Worm (Caenorhabditis elegans): Measurements from ENCODE around the gene T05A12.4.

Gene T05A12.4

ce11 chrIV:6887601-6888099 is at the start of gene T05A12.4, which contains the start of gene T05A12.3:
T05A12.4 (plus strand) TSS chrIV:6887948.
T05A12.3 (minus strand) TSS chrIV:6887651.
- TF ChIP-seq sea-2 (GFP tag; optimal IDR thresholded peaks at IDR 0.05), result no peak
- peak; percentile 63 for TF ChIP-seq snpc-4 (tag; optimal IDR thresholded peaks at IDR 0.05)
- TF ChIP-seq nhr-76 (tag; optimal IDR thresholded peaks at IDR 0.05), result no peak
- TF ChIP-seq nhr-77 (tag; optimal IDR thresholded peaks at IDR 0.05), result no peak
- no peak for TF ChIP-seq daf-12 (tag; optimal IDR thresholded peaks at IDR 0.05)
- no peak for TF ChIP-seq lsy-12 (tag; optimal IDR thresholded peaks at IDR 0.05)
- TF ChIP-seq fkh-10 (GFP tag; optimal IDR thresholded peaks at IDR 0.05), result no peak
- peak; percentile 10 for TF ChIP-seq ceh-28 (tag; optimal IDR thresholded peaks at IDR 0.05)
- TF ChIP-seq eor-1 (tag; optimal IDR thresholded peaks at IDR 0.05), result no peak
- no peak for TF ChIP-seq ceh-9 (tag; optimal IDR thresholded peaks at IDR 0.05)
- peak; percentile 44 for TF ChIP-seq R02D3.7 (tag; optimal IDR thresholded peaks at IDR 0.05)
- no peak for TF ChIP-seq mml-1 (tag; optimal IDR thresholded peaks at IDR 0.05)
- TF ChIP-seq ztf-4 (tag; optimal IDR thresholded peaks at IDR 0.05), result no peak
- no peak for TF ChIP-seq nhr-67 (tag; optimal IDR thresholded peaks at IDR 0.05)
- TF ChIP-seq mdl-1 (tag; optimal IDR thresholded peaks at IDR 0.05), result no peak
- no peak for TF ChIP-seq jun-1 (tag; optimal IDR thresholded peaks at IDR 0.05)
- TF ChIP-seq elt-2 (tag; optimal IDR thresholded peaks at IDR 0.05), result peak; percentile 30
- TF ChIP-seq fkh-2 (tag; optimal IDR thresholded peaks at IDR 0.05), result no peak
- TF ChIP-seq egl-5 (tag; optimal IDR thresholded peaks at IDR 0.05), result peak; percentile 56
- no peak for TF ChIP-seq egl-27 (tag; optimal IDR thresholded peaks at IDR 0.05)
- no peak for TF ChIP-seq zag-1 (tag; optimal IDR thresholded peaks at IDR 0.05)
- TF ChIP-seq elt-3 (tag; optimal IDR thresholded peaks at IDR 0.05), result no peak
- TF ChIP-seq elt-1 (tag; optimal IDR thresholded peaks at IDR 0.05), result no peak
- no peak for TF ChIP-seq aly-2 (tag; optimal IDR thresholded peaks at IDR 0.05)
- peak; percentile 46 for TF ChIP-seq lin-39 (tag; optimal IDR thresholded peaks at IDR 0.05)
- TF ChIP-seq hmg-11 (tag; optimal IDR thresholded peaks at IDR 0.05), result peak; percentile 39
- TF ChIP-seq lin-15B (tag; optimal IDR thresholded peaks at IDR 0.05), result peak; percentile 60
- no peak for TF ChIP-seq ceh-16 (tag; optimal IDR thresholded peaks at IDR 0.05)
- TF ChIP-seq nhr-237 (tag; optimal IDR thresholded peaks at IDR 0.05), result no peak
- no peak for TF ChIP-seq nhr-23 (tag; optimal IDR thresholded peaks at IDR 0.05)
- no peak for TF ChIP-seq tbx-2 (tag; optimal IDR thresholded peaks at IDR 0.05)
- no peak for TF ChIP-seq skn-1 (tag; optimal IDR thresholded peaks at IDR 0.05)
- TF ChIP-seq nhr-43 (tag; optimal IDR thresholded peaks at IDR 0.05; ENCODE audit: poor library complexity, severe bottlenecking), result peak; percentile 25
- TF ChIP-seq ztf-11 (tag; optimal IDR thresholded peaks at IDR 0.05), result no peak
- no peak for TF ChIP-seq ZK546.5 (tag; optimal IDR thresholded peaks at IDR 0.05)
- TF ChIP-seq nhr-11 (tag; optimal IDR thresholded peaks at IDR 0.05), result no peak
- no peak for TF ChIP-seq unc-62 (GFP tag; optimal IDR thresholded peaks at IDR 0.05)
- TF ChIP-seq ceh-82 (tag; optimal IDR thresholded peaks at IDR 0.05), result no peak
- TF ChIP-seq unc-39 (tag; optimal IDR thresholded peaks at IDR 0.05), result no peak
- TF ChIP-seq nhr-25 (tag; optimal IDR thresholded peaks at IDR 0.05), result peak; percentile 65
- TF ChIP-seq nhr-12 (tag; optimal IDR thresholded peaks at IDR 0.05), result no peak
- TF ChIP-seq nfya-1 (tag; optimal IDR thresholded peaks at IDR 0.05; ENCODE audit: insufficient read depth), result peak; percentile 58

ce11 chrIV:6839091-6839522 is 48.6 kb upstream of the T05A12.4 start:
- TF ChIP-seq tbx-2 (tag; optimal IDR thresholded peaks at IDR 0.05), result peak; percentile 53
- no peak for TF ChIP-seq nhr-25 (tag; optimal IDR thresholded peaks at IDR 0.05)
- no peak for TF ChIP-seq egl-5 (tag; optimal IDR thresholded peaks at IDR 0.05)
- TF ChIP-seq fkh-10 (GFP tag; optimal IDR thresholded peaks at IDR 0.05), result peak; percentile 73
- no peak for TF ChIP-seq nhr-43 (tag; optimal IDR thresholded peaks at IDR 0.05; ENCODE audit: poor library complexity, severe bottlenecking)
- peak; percentile 33 for TF ChIP-seq elt-1 (tag; optimal IDR thresholded peaks at IDR 0.05)
- no peak for TF ChIP-seq mml-1 (tag; optimal IDR thresholded peaks at IDR 0.05)
- TF ChIP-seq nhr-237 (tag; optimal IDR thresholded peaks at IDR 0.05), result no peak
- no peak for TF ChIP-seq ceh-16 (tag; optimal IDR thresholded peaks at IDR 0.05)
- TF ChIP-seq skn-1 (tag; optimal IDR thresholded peaks at IDR 0.05), result peak; percentile 74
- peak; percentile 61 for TF ChIP-seq lin-15B (tag; optimal IDR thresholded peaks at IDR 0.05)
- TF ChIP-seq nhr-67 (tag; optimal IDR thresholded peaks at IDR 0.05), result no peak
- peak; percentile 55 for TF ChIP-seq ceh-28 (tag; optimal IDR thresholded peaks at IDR 0.05)
- TF ChIP-seq mdl-1 (tag; optimal IDR thresholded peaks at IDR 0.05), result peak; percentile 43
- peak; percentile 88 for TF ChIP-seq elt-2 (tag; optimal IDR thresholded peaks at IDR 0.05)
- peak; percentile 91 for TF ChIP-seq hmg-11 (tag; optimal IDR thresholded peaks at IDR 0.05)
- no peak for TF ChIP-seq nhr-76 (tag; optimal IDR thresholded peaks at IDR 0.05)
- TF ChIP-seq nhr-77 (tag; optimal IDR thresholded peaks at IDR 0.05), result peak; percentile 44
- TF ChIP-seq elt-3 (tag; optimal IDR thresholded peaks at IDR 0.05), result no peak
- TF ChIP-seq nhr-23 (tag; optimal IDR thresholded peaks at IDR 0.05), result no peak
- TF ChIP-seq nhr-12 (tag; optimal IDR thresholded peaks at IDR 0.05), result no peak
- TF ChIP-seq eor-1 (tag; optimal IDR thresholded peaks at IDR 0.05), result peak in 1 of 2 experiments; percentile 43
- TF ChIP-seq ztf-11 (tag; optimal IDR thresholded peaks at IDR 0.05), result no peak
- no peak for TF ChIP-seq fkh-2 (tag; optimal IDR thresholded peaks at IDR 0.05)
- peak; percentile 60 for TF ChIP-seq lsy-12 (tag; optimal IDR thresholded peaks at IDR 0.05)
- TF ChIP-seq pha-4 (tag; optimal IDR thresholded peaks at IDR 0.05), result peak; percentile 83
- peak; percentile 69 for TF ChIP-seq unc-62 (GFP tag; optimal IDR thresholded peaks at IDR 0.05)
- TF ChIP-seq ztf-4 (tag; optimal IDR thresholded peaks at IDR 0.05), result no peak
- TF ChIP-seq zag-1 (tag; optimal IDR thresholded peaks at IDR 0.05), result peak; percentile 12
- peak; percentile 82 for TF ChIP-seq nfya-1 (tag; optimal IDR thresholded peaks at IDR 0.05; ENCODE audit: insufficient read depth)
- TF ChIP-seq jun-1 (tag; optimal IDR thresholded peaks at IDR 0.05), result peak; percentile 77
- no peak for TF ChIP-seq ama-1 (optimal IDR thresholded peaks at IDR 0.05)
- TF ChIP-seq daf-12 (tag; optimal IDR thresholded peaks at IDR 0.05), result no peak
- TF ChIP-seq ZK546.5 (tag; optimal IDR thresholded peaks at IDR 0.05), result no peak
- peak; percentile 43 for TF ChIP-seq lin-39 (tag; optimal IDR thresholded peaks at IDR 0.05)
- peak; percentile 65 for TF ChIP-seq nhr-11 (tag; optimal IDR thresholded peaks at IDR 0.05)
- peak; percentile 41 for TF ChIP-seq ceh-82 (tag; optimal IDR thresholded peaks at IDR 0.05)
- no peak for TF ChIP-seq nhr-28 (tag; optimal IDR thresholded peaks at IDR 0.05)
- TF ChIP-seq pqm-1 (tag; optimal IDR thresholded peaks at IDR 0.05), result peak; percentile 90
